Fruit fly (Drosophila melanogaster) whole organism, wandering third instar larva: ENCODE data around the gene CG4069.

Source experiments
- Abd-B ChIP-seq: fragments of >200 bp; optimal IDR thresholded peaks from 2 replicates; lab custom pipeline; 2017; ENCODE audit warnings: missing biosample characterization, missing genetic modification characterization
- CG32264 ChIP-seq: fragments of 200-800 bp; sonication (Bioruptor generic); optimal IDR thresholded peaks from 2 replicates; lab custom pipeline; 2016; ENCODE audit warnings: missing biosample characterization, missing genetic modification characterization
- CG9705 ChIP-seq: fragments of 200-800 bp; sonication (Bioruptor generic); optimal IDR thresholded peaks from 2 replicates; lab custom pipeline; 2018; ENCODE audit warnings: missing biosample characterization, mild to moderate bottlenecking, missing genetic modification characterization
- CrebA ChIP-seq: fragments of 200-800 bp; sonication (Bioruptor generic); optimal IDR thresholded peaks from 2 replicates; lab custom pipeline; 2016; ENCODE audit warnings: missing biosample characterization, mild to moderate bottlenecking, missing genetic modification characterization, borderline replicate concordance
- Dfd ChIP-seq: fragments of >200 bp; optimal IDR thresholded peaks from 2 replicates; lab custom pipeline; 2017; ENCODE audit warnings: missing biosample characterization, missing genetic modification characterization
- GATAd ChIP-seq: sonication (Bioruptor generic); optimal IDR thresholded peaks from 2 replicates; lab custom pipeline; 2016; ENCODE audit warnings: missing biosample characterization, missing genetic modification characterization
- HLH106 ChIP-seq: fragments of 200-800 bp; optimal IDR thresholded peaks from 3 replicates; lab custom pipeline; 2019; ENCODE audit warnings: missing biosample characterization, mild to moderate bottlenecking, missing genetic modification characterization, moderate library complexity
- Hnf4 ChIP-seq: fragments of 200-800 bp; sonication (Bioruptor generic); optimal IDR thresholded peaks from 2 replicates; lab custom pipeline; 2016; ENCODE audit warnings: missing biosample characterization, mild to moderate bottlenecking, missing genetic modification characterization
- Hr83 ChIP-seq: fragments of 200-300 bp; sonication (Bioruptor generic); optimal IDR thresholded peaks from 2 replicates; lab custom pipeline; 2016; ENCODE audit warnings: missing biosample characterization, mild to moderate bottlenecking, missing genetic modification characterization, moderate library complexity; ENCODE audit not compliant: poor library complexity, severe bottlenecking
- Jra ChIP-seq: sonication (Bioruptor generic); optimal IDR thresholded peaks from 2 replicates; lab custom pipeline; 2016; ENCODE audit warnings: missing biosample characterization, missing genetic modification characterization
- Mio ChIP-seq: sonication (Bioruptor generic); optimal IDR thresholded peaks from 2 replicates; lab custom pipeline; 2016; ENCODE audit warnings: missing biosample characterization, missing genetic modification characterization
- Myc ChIP-seq: fragments of >200 bp; optimal IDR thresholded peaks from 2 replicates; lab custom pipeline; 2017
- N ChIP-seq: fragments of >200 bp; optimal IDR thresholded peaks from 2 replicates; lab custom pipeline; 2018; ENCODE audit warnings: missing biosample characterization, missing external identifiers, missing genetic modification characterization
- OdsH ChIP-seq: fragments of 200-800 bp; sonication (Bioruptor generic); optimal IDR thresholded peaks from 2 replicates; lab custom pipeline; 2016; ENCODE audit warnings: missing biosample characterization, mild to moderate bottlenecking, missing genetic modification characterization
- Rel ChIP-seq, 2 experiments: fragments of 200-800 bp; sonication (Bioruptor generic) in 1 of 2; optimal IDR thresholded peaks; 2 replicates in 1 of 2; 3 replicates in 1 of 2; lab custom pipeline; 2016 to 2019; ENCODE audit warnings: mild to moderate bottlenecking in 2 of 2, missing biosample characterization in 2 of 2, missing genetic modification characterization in 2 of 2, moderate library complexity in 1 of 2
- Sp1 ChIP-seq: fragments of 200-800 bp; sonication (Bioruptor generic); optimal IDR thresholded peaks from 3 replicates; lab custom pipeline; 2019; ENCODE audit warnings: missing biosample characterization, mild to moderate bottlenecking, missing genetic modification characterization, moderate library complexity
- Vsx2 ChIP-seq: fragments of 200-300, 225-300 bp; sonication (Bioruptor generic); optimal IDR thresholded peaks from 2 replicates; lab custom pipeline; 2018; ENCODE audit warnings: missing biosample characterization, missing genetic modification characterization; ENCODE audit not compliant: partially characterized antibody
- br ChIP-seq: fragments of 200-800 bp; sonication (Bioruptor generic); optimal IDR thresholded peaks from 2 replicates; lab custom pipeline; 2016; ENCODE audit warnings: missing biosample characterization, missing genetic modification characterization
- brk ChIP-seq: fragments of 200-800 bp; sonication (Bioruptor generic); optimal IDR thresholded peaks from 2 replicates; lab custom pipeline; 2016; ENCODE audit warnings: missing biosample characterization, mild to moderate bottlenecking, missing genetic modification characterization
- dl ChIP-seq, 2 experiments: fragments of 175-275, 200-275 bp in 1 of 2; fragments of 200-275 bp in 1 of 2; sonication (Bioruptor generic); optimal IDR thresholded peaks; lab custom pipeline; 2018; ENCODE audit warnings: mild to moderate bottlenecking in 2 of 2, missing biosample characterization in 2 of 2, missing genetic modification characterization in 2 of 2, moderate library complexity in 2 of 2; ENCODE audit not compliant: partially characterized antibody in 2 of 2, insufficient read depth in 1 of 2
- dmrt93B ChIP-seq: fragments of 200-800 bp; sonication (Bioruptor generic); optimal IDR thresholded peaks from 2 replicates; lab custom pipeline; 2018; ENCODE audit warnings: missing biosample characterization, mild to moderate bottlenecking, missing genetic modification characterization
- dsf ChIP-seq: sonication (Bioruptor generic); optimal IDR thresholded peaks from 2 replicates; lab custom pipeline; 2016; ENCODE audit warnings: missing biosample characterization, missing genetic modification characterization, borderline replicate concordance
- ey ChIP-seq: fragments of 200-800 bp; sonication (Bioruptor generic); optimal IDR thresholded peaks from 2 replicates; lab custom pipeline; 2016; ENCODE audit warnings: missing biosample characterization, missing genetic modification characterization
- foxo ChIP-seq, 2 experiments: fragments of 200-800 bp; sonication (Bioruptor generic); optimal IDR thresholded peaks; 2 replicates in 1 of 2; 3 replicates in 1 of 2; lab custom pipeline; 2016 to 2017; ENCODE audit warnings: missing biosample characterization in 2 of 2, missing genetic modification characterization in 2 of 2
- fru ChIP-seq: fragments of 200-800 bp; sonication (Bioruptor generic); optimal IDR thresholded peaks from 3 replicates; lab custom pipeline; 2016; ENCODE audit warnings: missing biosample characterization, mild to moderate bottlenecking, missing genetic modification characterization
- h ChIP-seq: fragments of 200-800 bp; sonication (Bioruptor generic); optimal IDR thresholded peaks from 3 replicates; lab custom pipeline; 2016; ENCODE audit warnings: missing biosample characterization, mild to moderate bottlenecking, missing genetic modification characterization
- jim ChIP-seq: fragments of 175-275, 200-325 bp; sonication (Bioruptor generic); optimal IDR thresholded peaks from 2 replicates; lab custom pipeline; 2016; ENCODE audit warnings: missing biosample characterization, mild to moderate bottlenecking, missing genetic modification characterization
- lola ChIP-seq: fragments of >200 bp; optimal IDR thresholded peaks from 2 replicates; lab custom pipeline; 2017; ENCODE audit warnings: missing biosample characterization, missing genetic modification characterization
- pan ChIP-seq: fragments of >200 bp; optimal IDR thresholded peaks from 2 replicates; lab custom pipeline; 2017
- psq ChIP-seq: fragments of 200-800 bp; sonication (Bioruptor generic); optimal IDR thresholded peaks from 3 replicates; lab custom pipeline; 2017; ENCODE audit warnings: missing biosample characterization, mild to moderate bottlenecking, missing genetic modification characterization, moderate library complexity
- rgr ChIP-seq: fragments of 200-800 bp; sonication (Bioruptor generic); optimal IDR thresholded peaks from 3 replicates; lab custom pipeline; 2016; ENCODE audit warnings: missing biosample characterization, mild to moderate bottlenecking, missing genetic modification characterization
- sage ChIP-seq: fragments of 200-800 bp; sonication (Bioruptor generic); optimal IDR thresholded peaks from 2 replicates; lab custom pipeline; 2016; ENCODE audit warnings: missing biosample characterization, mild to moderate bottlenecking, missing genetic modification characterization
- sv ChIP-seq: fragments of 200-800 bp; sonication (Bioruptor generic); optimal IDR thresholded peaks from 3 replicates; lab custom pipeline; 2016; ENCODE audit warnings: missing biosample characterization, missing genetic modification characterization
- usp ChIP-seq: fragments of >200 bp; optimal IDR thresholded peaks from 2 replicates; lab custom pipeline; 2017; ENCODE audit warnings: missing biosample characterization, missing genetic modification characterization
- woc ChIP-seq: sonication (Bioruptor generic); optimal IDR thresholded peaks from 2 replicates; lab custom pipeline; 2016; ENCODE audit warnings: missing biosample characterization, mild to moderate bottlenecking, missing genetic modification characterization

The CG4069 gene

dm6 chr3L:12549471-12549870, 12.4 kb upstream of the CG4069 start:
- TF ChIP-seq Mio (GFP tag; lab: Kevin White, UChicago) (no peak), Hr83 (GFP tag; lab: Kevin White, UChicago) (no peak), ey (no peak), pan (lab: Kevin White, UChicago) (no peak), N (GFP tag; lab: Kevin White, UChicago) (no peak), jim (GFP tag; lab: Kevin White, UChicago) (no peak), usp (no peak), HLH106 (tag; lab: Kevin White, UChicago) (no peak), dsf (GFP tag; lab: Kevin White, UChicago) (no peak), GATAd (no peak), rgr (no peak), sage (GFP tag; lab: Kevin White, UChicago) (no peak), Hnf4 (GFP tag; lab: Kevin White, UChicago) (no peak), CG32264 (GFP tag; lab: Kevin White, UChicago) (no peak), lola (no peak), brk (GFP tag; lab: Kevin White, UChicago) (no peak), h (GFP tag; lab: Kevin White, UChicago) (no peak)

dm6 chr3L:12534318-12534717, 2.8 kb downstream of the CG4069 start, which contains the start of gene Pmm2:
TSS of gene Pmm2 (plus strand) at chr3L:12534590.
- TF ChIP-seq foxo (GFP tag; optimal IDR thresholded peaks at IDR 0.05; lab: Kevin White, UChicago) (no peak), Rel (GFP tag; optimal IDR thresholded peaks at IDR 0.05; lab: Kevin White, UChicago) (no peak), Rel (tag; optimal IDR thresholded peaks at IDR 0.05; lab: Kevin White, UChicago) (peak; percentile 2)
- TF ChIP-seq, all 38 proteins: peak for 1

- TF ChIP-seq OdsH (GFP tag; lab: Kevin White, UChicago) (no peak), Rel (GFP tag; optimal IDR thresholded peaks at IDR 0.05; lab: Kevin White, UChicago) (no peak), Rel (tag; optimal IDR thresholded peaks at IDR 0.05; lab: Kevin White, UChicago) (peak; percentile 80), br (GFP tag; lab: Kevin White, UChicago) (no peak), rgr (peak; percentile 23), sage (GFP tag; lab: Kevin White, UChicago) (peak; percentile 56), Dfd (no peak), woc (GFP tag; lab: Kevin White, UChicago) (peak; percentile 46), Sp1 (GFP tag; lab: Kevin White, UChicago) (peak; percentile 4), Myc (lab: Kevin White, UChicago) (peak; percentile 39), Jra (no peak), jim (GFP tag; lab: Kevin White, UChicago) (no peak), Abd-B (GFP tag; lab: Kevin White, UChicago) (no peak), ey (no peak), foxo (GFP tag; optimal IDR thresholded peaks at IDR 0.05; lab: Kevin White, UChicago) (peak in 1 of 2 experiments; percentile 75), Hnf4 (GFP tag; lab: Kevin White, UChicago) (no peak), dmrt93B (GFP tag; lab: Kevin White, UChicago) (peak; percentile 81), GATAd (no peak), fru (GFP tag; lab: Kevin White, UChicago) (peak; percentile 63), sv (GFP tag; lab: Kevin White, UChicago) (peak; percentile 16), Vsx2 (no peak), HLH106 (tag; lab: Kevin White, UChicago) (peak; percentile 94), CG9705 (peak; percentile 28)
Measured at dm6 chr3L:12533392-12534070, 3.6 kb downstream of the CG4069 start, which contains the start of the genes Tsf2 and CG34242. TSS of gene Tsf2 (minus strand) at chr3L:12533724. TSS of gene CG34242 (plus strand) at chr3L:12533996.

dm6 chr3L:12532220-12532619, 4.9 kb downstream of the CG4069 start:
- no peak for TF ChIP-seq Mio (GFP tag; lab: Kevin White, UChicago)
- TF ChIP-seq CrebA = no peak
- TF ChIP-seq foxo (GFP tag; optimal IDR thresholded peaks at IDR 0.05; lab: Kevin White, UChicago) = no peak
- no peak for TF ChIP-seq brk (GFP tag; lab: Kevin White, UChicago)
- TF ChIP-seq sv (GFP tag; lab: Kevin White, UChicago) = no peak
- no peak for TF ChIP-seq pan (lab: Kevin White, UChicago)
- TF ChIP-seq psq = no peak
- TF ChIP-seq CG32264 (GFP tag; lab: Kevin White, UChicago) = no peak
- TF ChIP-seq h (GFP tag; lab: Kevin White, UChicago) = no peak
- TF ChIP-seq dl (GFP tag; optimal IDR thresholded peaks at IDR 0.05; lab: Kevin White, UChicago; ENCODE audit: insufficient read depth in 1 of 2, partially characterized antibody in 2 of 2) = no peak
